Fruit fly (Drosophila melanogaster) Kc167 (cell line): ENCODE data around the gene fon.

Source experiments
- Myc ChIP-seq: fragments of >200 bp; optimal IDR thresholded peaks from 2 replicates; lab custom pipeline; 2017; ENCODE audit warnings: missing external identifiers
- Sin3A ChIP-seq: fragments of >200 bp; optimal IDR thresholded peaks from 2 replicates; lab custom pipeline; 2018; ENCODE audit warnings: missing external identifiers
- h ChIP-seq: fragments of >200 bp; optimal IDR thresholded peaks from 3 replicates; lab custom pipeline; 2018; ENCODE audit warnings: missing external identifiers
- psq ChIP-seq: fragments of >200 bp; optimal IDR thresholded peaks from 2 replicates; lab custom pipeline; 2017; ENCODE audit warnings: missing external identifiers

- TF ChIP-seq psq (lab: Kevin White, UChicago) (no peak), Myc (lab: Kevin White, UChicago) (no peak), h (lab: Kevin White, UChicago) (no peak), Sin3A (lab: Kevin White, UChicago) (no peak)
These were observed 19.3 kb downstream of the fon start for dm6 chr2L:19366730-19367129.
